Worm (Caenorhabditis elegans): Measurements from ENCODE around the gene bre-3.

Gene bre-3

ce11 chrIII:9482423-9482993 is 2.8 kb downstream of the bre-3 start:
- TF ChIP-seq cnd-1 (tag; optimal IDR thresholded peaks at IDR 0.05) (no peak), nhr-28 (tag; optimal IDR thresholded peaks at IDR 0.05) (no peak), mep-1 (tag; optimal IDR thresholded peaks at IDR 0.05) (no peak), lin-13 (tag; optimal IDR thresholded peaks at IDR 0.05) (no peak), pha-4 (tag; optimal IDR thresholded peaks at IDR 0.05) (no peak), sptf-1 (tag; optimal IDR thresholded peaks at IDR 0.05) (no peak), hlh-1 (tag; optimal IDR thresholded peaks at IDR 0.05) (no peak), bed-3 (GFP tag; optimal IDR thresholded peaks at IDR 0.05) (no peak)

ce11 chrIII:9476564-9476963 is 8.7 kb downstream of the bre-3 start:
- TF ChIP-seq hlh-1 (tag; optimal IDR thresholded peaks at IDR 0.05): no peak
- TF ChIP-seq sem-2 (GFP tag; optimal IDR thresholded peaks at IDR 0.05): no peak
- no peak for TF ChIP-seq ceh-83 (GFP tag; optimal IDR thresholded peaks at IDR 0.05)
- no peak for TF ChIP-seq ztf-11 (tag; optimal IDR thresholded peaks at IDR 0.05)
- no peak for TF ChIP-seq flh-1 (GFP tag; optimal IDR thresholded peaks at IDR 0.05)
- TF ChIP-seq snpc-4 (tag; optimal IDR thresholded peaks at IDR 0.05): no peak
- no peak for TF ChIP-seq elt-3 (tag; optimal IDR thresholded peaks at IDR 0.05)
- TF ChIP-seq mep-1 (tag; optimal IDR thresholded peaks at IDR 0.05): no peak
- TF ChIP-seq lsy-2 (tag; optimal IDR thresholded peaks at IDR 0.05): no peak

DNA sequence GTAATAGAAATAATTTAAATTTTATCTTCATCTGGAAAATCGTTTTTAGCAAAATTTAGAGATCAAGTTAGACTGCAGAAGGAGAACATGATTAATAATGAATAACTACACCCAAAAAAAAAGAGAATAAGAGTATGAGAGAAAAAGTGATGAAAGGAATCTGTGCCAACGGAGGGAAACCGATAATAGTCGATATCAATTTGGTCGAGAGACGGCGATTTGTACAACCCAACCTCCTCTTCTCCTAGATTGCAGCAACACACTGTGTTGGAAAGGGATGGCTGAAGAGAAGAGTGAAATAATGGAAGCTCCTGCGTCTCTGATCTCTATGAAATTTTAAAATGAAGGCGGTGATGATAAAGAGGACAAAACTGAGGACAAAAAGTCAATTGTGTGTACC is 10.8 kb downstream of the bre-3 start:
- TF ChIP-seq flh-1 (GFP tag; optimal IDR thresholded peaks at IDR 0.05): no peak
- no peak for TF ChIP-seq bed-3 (GFP tag; optimal IDR thresholded peaks at IDR 0.05)
- TF ChIP-seq cnd-1 (tag; optimal IDR thresholded peaks at IDR 0.05): no peak
- TF ChIP-seq ham-2 (GFP tag; optimal IDR thresholded peaks at IDR 0.05): no peak
- TF ChIP-seq tbx-8 (GFP tag; optimal IDR thresholded peaks at IDR 0.05): no peak
- no peak for TF ChIP-seq unc-39 (tag; optimal IDR thresholded peaks at IDR 0.05)
- no peak for TF ChIP-seq ceh-43 (GFP tag; optimal IDR thresholded peaks at IDR 0.05)
- TF ChIP-seq sptf-1 (tag; optimal IDR thresholded peaks at IDR 0.05): no peak
- TF ChIP-seq nhr-76 (tag; optimal IDR thresholded peaks at IDR 0.05): no peak
- no peak for TF ChIP-seq nhr-237 (tag; optimal IDR thresholded peaks at IDR 0.05)
- no peak for TF ChIP-seq ceh-39 (tag; optimal IDR thresholded peaks at IDR 0.05)
- no peak for TF ChIP-seq lsy-2 (tag; optimal IDR thresholded peaks at IDR 0.05)
- no peak for TF ChIP-seq ztf-11 (tag; optimal IDR thresholded peaks at IDR 0.05)
- no peak for TF ChIP-seq mab-5 (tag; optimal IDR thresholded peaks at IDR 0.05)
- TF ChIP-seq lin-32 (GFP tag; optimal IDR thresholded peaks at IDR 0.05): no peak
- TF ChIP-seq drap-1 (GFP tag; optimal IDR thresholded peaks at IDR 0.05): no peak
- no peak for TF ChIP-seq blmp-1 (tag; optimal IDR thresholded peaks at IDR 0.05)
- no peak for TF ChIP-seq elt-1 (tag; optimal IDR thresholded peaks at IDR 0.05; ENCODE audit: borderline replicate concordance, insufficient read depth)
- TF ChIP-seq unc-120 (tag; optimal IDR thresholded peaks at IDR 0.05; ENCODE audit: poor library complexity, severe bottlenecking): no peak

- TF ChIP-seq bed-3 (GFP tag; optimal IDR thresholded peaks at IDR 0.05) (no peak), elt-1 (tag; optimal IDR thresholded peaks at IDR 0.05; ENCODE audit: borderline replicate concordance, insufficient read depth) (no peak)
Measured at ce11 chrIII:9472464-9472863, 12.8 kb downstream of the bre-3 start.

DNA sequence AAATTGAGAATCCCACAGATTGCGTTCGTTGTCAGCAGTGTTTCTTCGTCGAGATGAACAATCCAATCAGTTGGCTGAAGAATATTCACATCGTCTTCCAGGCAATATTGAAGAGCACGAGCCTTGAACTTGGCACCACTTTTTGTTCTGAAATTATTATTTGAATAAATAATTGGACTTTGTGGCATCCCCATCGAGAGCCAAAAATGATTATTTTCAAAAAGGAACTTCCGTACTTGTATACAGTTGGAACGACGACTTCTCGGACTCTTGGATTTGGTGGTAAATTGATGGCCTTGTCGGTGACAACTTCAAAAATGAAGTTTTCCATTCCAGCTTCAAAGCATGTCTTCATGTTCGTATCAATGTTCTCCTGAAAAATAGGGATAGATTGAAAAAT is 13.3 kb downstream of the bre-3 start:
- TF ChIP-seq elt-1 (tag; optimal IDR thresholded peaks at IDR 0.05; ENCODE audit: borderline replicate concordance, insufficient read depth) (no peak), sptf-1 (tag; optimal IDR thresholded peaks at IDR 0.05) (no peak), blmp-1 (tag; optimal IDR thresholded peaks at IDR 0.05) (no peak), unc-39 (tag; optimal IDR thresholded peaks at IDR 0.05) (no peak), unc-62 (GFP tag; optimal IDR thresholded peaks at IDR 0.05) (no peak), ceh-43 (GFP tag; optimal IDR thresholded peaks at IDR 0.05) (no peak), elt-3 (tag; optimal IDR thresholded peaks at IDR 0.05) (no peak), lin-32 (GFP tag; optimal IDR thresholded peaks at IDR 0.05) (no peak), mep-1 (tag; optimal IDR thresholded peaks at IDR 0.05) (no peak), nhr-76 (tag; optimal IDR thresholded peaks at IDR 0.05) (no peak), ces-1 (GFP tag; optimal IDR thresholded peaks at IDR 0.05) (no peak), zip-8 (tag; optimal IDR thresholded peaks at IDR 0.05) (no peak), ceh-39 (tag; optimal IDR thresholded peaks at IDR 0.05) (no peak), bed-3 (GFP tag; optimal IDR thresholded peaks at IDR 0.05) (no peak), flh-1 (GFP tag; optimal IDR thresholded peaks at IDR 0.05) (no peak), nhr-28 (tag; optimal IDR thresholded peaks at IDR 0.05) (no peak), sem-2 (GFP tag; optimal IDR thresholded peaks at IDR 0.05) (no peak), ham-2 (GFP tag; optimal IDR thresholded peaks at IDR 0.05) (no peak), hlh-1 (tag; optimal IDR thresholded peaks at IDR 0.05) (no peak), nhr-12 (tag; optimal IDR thresholded peaks at IDR 0.05) (no peak)

Measured in whole organism, mixed stage, embryonic.